Fruit fly (Drosophila melanogaster) whole organism, embryonic: ENCODE measurements around the gene CG12057.

ENCODE experiments used
- CG11398 ChIP-seq: fragments of 200-800 bp; sonication (Bioruptor generic); optimal IDR thresholded peaks from 2 replicates; lab custom pipeline; 2016; ENCODE audit warnings: missing biosample characterization, missing genetic modification characterization
- CG12071 ChIP-seq: fragments of 200-800 bp; sonication (Bioruptor generic); optimal IDR thresholded peaks from 3 replicates; lab custom pipeline; 2018; ENCODE audit warnings: missing biosample characterization, mild to moderate bottlenecking, missing genetic modification characterization
- CG12104 ChIP-seq: fragments of 200-800 bp; sonication (Bioruptor generic); optimal IDR thresholded peaks from 3 replicates; lab custom pipeline; 2016; ENCODE audit warnings: missing biosample characterization, missing genetic modification characterization
- CG12155 ChIP-seq: fragments of 200-800 bp; sonication (Bioruptor generic); optimal IDR thresholded peaks from 3 replicates; lab custom pipeline; 2016; ENCODE audit warnings: missing biosample characterization, missing genetic modification characterization
- CG12769 ChIP-seq: fragments of 200-800 bp; sonication (Bioruptor generic); optimal IDR thresholded peaks from 2 replicates; lab custom pipeline; 2019; ENCODE audit warnings: missing biosample characterization, mild to moderate bottlenecking, missing genetic modification characterization, moderate library complexity
- CG13287 ChIP-seq: fragments of 200-800 bp; sonication (Bioruptor generic); IDR thresholded peaks from 2 replicates; pipeline ENCODE4 v1.3.6; 2022; ENCODE audit warnings: missing biosample characterization, missing genetic modification characterization; ENCODE audit not compliant: partially characterized antibody
- CG14860 ChIP-seq: fragments of 200-800 bp; sonication (Bioruptor generic); IDR thresholded peaks from 3 replicates; pipeline ENCODE4 v1.3.6; 2022; ENCODE audit warnings: missing biosample characterization, missing genetic modification characterization; ENCODE audit not compliant: partially characterized antibody
- CG15479 ChIP-seq: fragments of 200-800 bp; sonication (Bioruptor generic); optimal IDR thresholded peaks from 3 replicates; lab custom pipeline; 2019; ENCODE audit warnings: missing biosample characterization, mild to moderate bottlenecking, missing genetic modification characterization, moderate library complexity
- CG16813 ChIP-seq: fragments of 200-800 bp; sonication (Bioruptor generic); IDR thresholded peaks from 3 replicates; pipeline ENCODE4 v1.3.6; 2022; ENCODE audit warnings: missing biosample characterization, missing genetic modification characterization; ENCODE audit not compliant: partially characterized antibody
- CG17829 ChIP-seq: fragments of 200-800 bp; optimal IDR thresholded peaks from 2 replicates; lab custom pipeline; 2019; ENCODE audit warnings: missing biosample characterization, mild to moderate bottlenecking, missing genetic modification characterization, moderate library complexity
- CG34224 ChIP-seq: fragments of 200-800 bp; sonication (Bioruptor generic); IDR thresholded peaks from 3 replicates; pipeline ENCODE4 v1.3.6; 2022; ENCODE audit warnings: missing biosample characterization, missing genetic modification characterization; ENCODE audit not compliant: partially characterized antibody
- CG42726 ChIP-seq: fragments of 200-800 bp; sonication (Bioruptor generic); IDR thresholded peaks from 2 replicates; pipeline ENCODE4 v1.3.6; 2022; ENCODE audit warnings: missing biosample characterization, missing genetic modification characterization; ENCODE audit not compliant: partially characterized antibody
- CG6791 ChIP-seq: fragments of 200-800 bp; sonication (Bioruptor generic); IDR thresholded peaks from 3 replicates; pipeline ENCODE4 v1.3.6; 2022; ENCODE audit warnings: missing biosample characterization, missing genetic modification characterization; ENCODE audit not compliant: partially characterized antibody
- CG7556 ChIP-seq: fragments of 200-800 bp; sonication (Bioruptor generic); optimal IDR thresholded peaks from 2 replicates; lab custom pipeline; 2017; ENCODE audit warnings: missing biosample characterization, mild to moderate bottlenecking, missing genetic modification characterization
- CG7786 ChIP-seq: fragments of 200-800 bp; sonication (Bioruptor generic); optimal IDR thresholded peaks from 2 replicates; lab custom pipeline; 2016; ENCODE audit warnings: missing biosample characterization, missing genetic modification characterization
- CG7963 ChIP-seq: fragments of 200-800 bp; sonication (Bioruptor generic); IDR thresholded peaks from 3 replicates; pipeline ENCODE4 v1.3.6; 2022; ENCODE audit warnings: missing biosample characterization, missing genetic modification characterization; ENCODE audit not compliant: partially characterized antibody
- CG9876 ChIP-seq: fragments of 200-800 bp; sonication (Bioruptor generic); optimal IDR thresholded peaks from 2 replicates; lab custom pipeline; 2016; ENCODE audit warnings: missing biosample characterization, missing genetic modification characterization
- D ChIP-seq, 2 experiments: fragments of 200-800 bp in 1 of 2; fragments of >200 bp in 1 of 2; sonication (Bioruptor generic) in 1 of 2; optimal IDR thresholded peaks; 2 replicates in 1 of 2; 3 replicates in 1 of 2; lab custom pipeline; 2017; ENCODE audit warnings: mild to moderate bottlenecking in 1 of 2, missing biosample characterization in 1 of 2, missing genetic modification characterization in 1 of 2, missing genetic modification reagents in 1 of 2
- Dll ChIP-seq: fragments of 200-800 bp; sonication (Bioruptor generic); IDR thresholded peaks from 4 replicates; pipeline ENCODE4 v1.3.6; 2022; ENCODE audit warnings: missing biosample characterization, missing genetic modification characterization; ENCODE audit not compliant: partially characterized antibody
- Doc2 ChIP-seq: fragments of 200-800 bp; sonication (Bioruptor generic); IDR thresholded peaks from 2 replicates; pipeline ENCODE4 v1.3.6; 2022; ENCODE audit warnings: missing biosample characterization, missing genetic modification characterization
- Doc3 ChIP-seq: fragments of 200-800 bp; sonication (Bioruptor generic); IDR thresholded peaks from 3 replicates; pipeline ENCODE4 v1.3.6; 2022; ENCODE audit warnings: missing biosample characterization, missing genetic modification characterization; ENCODE audit not compliant: partially characterized antibody
- HLH4C ChIP-seq: fragments of 200-800 bp; sonication (Bioruptor generic); IDR thresholded peaks from 3 replicates; pipeline ENCODE4 v1.3.6; 2022; ENCODE audit warnings: missing biosample characterization, missing genetic modification characterization; ENCODE audit not compliant: partially characterized antibody
- Mrtf ChIP-seq: fragments of 200-800 bp; sonication (Bioruptor generic); IDR thresholded peaks from 3 replicates; pipeline ENCODE4 v1.3.6; 2022; ENCODE audit warnings: missing biosample characterization, missing genetic modification characterization
- Myb ChIP-seq: fragments of 200-800 bp; sonication (Bioruptor generic); optimal IDR thresholded peaks from 2 replicates; lab custom pipeline; 2016; ENCODE audit warnings: missing biosample characterization, missing genetic modification characterization
- Tbp ChIP-seq: fragments of >200 bp; optimal IDR thresholded peaks from 2 replicates; lab custom pipeline; 2018; ENCODE audit warnings: missing biosample characterization, missing genetic modification characterization
- Vsx1 ChIP-seq: fragments of 200-800 bp; sonication (Bioruptor generic); optimal IDR thresholded peaks from 2 replicates; lab custom pipeline; 2017; ENCODE audit warnings: missing biosample characterization, mild to moderate bottlenecking, missing genetic modification characterization, missing genetic modification reagents
- aop ChIP-seq: fragments of 200-800 bp; sonication (Bioruptor generic); IDR thresholded peaks from 2 replicates; pipeline ENCODE4 v1.3.6; 2022; ENCODE audit warnings: missing biosample characterization, missing genetic modification characterization
- ato ChIP-seq: fragments of 200-800 bp; sonication (Bioruptor generic); IDR thresholded peaks from 2 replicates; pipeline ENCODE4 v1.3.6; 2022; ENCODE audit warnings: missing biosample characterization, missing genetic modification characterization; ENCODE audit not compliant: partially characterized antibody
- gce ChIP-seq: fragments of 200-800 bp; sonication (Bioruptor generic); IDR thresholded peaks from 3 replicates; pipeline ENCODE4 v1.3.6; 2022; ENCODE audit warnings: missing biosample characterization, missing genetic modification characterization
- gfzf ChIP-seq: fragments of 200-800 bp; sonication (Bioruptor generic); optimal IDR thresholded peaks from 2 replicates; lab custom pipeline; 2016; ENCODE audit warnings: missing biosample characterization, mild to moderate bottlenecking, missing genetic modification characterization, moderate library complexity
- ham ChIP-seq: fragments of 200-800 bp; sonication (Bioruptor generic); IDR thresholded peaks from 2 replicates; pipeline ENCODE4 v1.3.6; 2022; ENCODE audit warnings: missing biosample characterization, missing genetic modification characterization
- hbn ChIP-seq: fragments of 200-800 bp; sonication (Bioruptor generic); IDR thresholded peaks from 2 replicates; pipeline ENCODE4 v1.3.6; 2022; ENCODE audit warnings: missing biosample characterization, missing genetic modification characterization; ENCODE audit not compliant: partially characterized antibody
- her ChIP-seq: fragments of 200-800 bp; sonication (Bioruptor generic); optimal IDR thresholded peaks from 2 replicates; lab custom pipeline; 2016; ENCODE audit warnings: missing biosample characterization, missing genetic modification characterization
- jigr1 ChIP-seq: fragments of 200-800 bp; sonication (Bioruptor generic); IDR thresholded peaks from 3 replicates; pipeline ENCODE4 v1.3.6; 2022; ENCODE audit warnings: missing biosample characterization, missing genetic modification characterization
- jing ChIP-seq: fragments of 200-800 bp; sonication (Bioruptor generic); optimal IDR thresholded peaks from 2 replicates; lab custom pipeline; 2018; ENCODE audit warnings: missing biosample characterization, mild to moderate bottlenecking, missing genetic modification characterization
- nerfin-1 ChIP-seq: fragments of 200-800 bp; sonication (Bioruptor generic); optimal IDR thresholded peaks from 3 replicates; lab custom pipeline; 2019; ENCODE audit warnings: missing biosample characterization, mild to moderate bottlenecking, missing genetic modification characterization, moderate library complexity
- nmo ChIP-seq: fragments of 200-800 bp; sonication (Bioruptor generic); optimal IDR thresholded peaks from 2 replicates; lab custom pipeline; 2018; ENCODE audit warnings: missing biosample characterization, mild to moderate bottlenecking, missing genetic modification characterization, moderate library complexity
- odd ChIP-seq: fragments of 200-800 bp; sonication (Bioruptor generic); optimal IDR thresholded peaks from 2 replicates; lab custom pipeline; 2017; ENCODE audit warnings: missing biosample characterization, mild to moderate bottlenecking, missing genetic modification characterization
- phol ChIP-seq: fragments of 200-800 bp; sonication (Bioruptor generic); optimal IDR thresholded peaks from 3 replicates; lab custom pipeline; 2018; ENCODE audit warnings: missing biosample characterization, mild to moderate bottlenecking, missing genetic modification characterization, moderate library complexity
- salm ChIP-seq: fragments of 200-800 bp; sonication (Bioruptor generic); optimal IDR thresholded peaks from 2 replicates; lab custom pipeline; 2018; ENCODE audit warnings: missing biosample characterization, mild to moderate bottlenecking, missing genetic modification characterization
- sens ChIP-seq: fragments of 200-800 bp; sonication (Bioruptor generic); peaks from one replicate; lab custom pipeline; 2016; ENCODE audit warnings: missing biosample characterization, missing genetic modification characterization
- stwl ChIP-seq: fragments of 200-800 bp; sonication (Bioruptor generic); optimal IDR thresholded peaks from 3 replicates; lab custom pipeline; 2018; ENCODE audit warnings: missing biosample characterization, mild to moderate bottlenecking, missing genetic modification characterization, moderate library complexity
- wek ChIP-seq: fragments of 200-800 bp; sonication (Bioruptor generic); optimal IDR thresholded peaks from 3 replicates; lab custom pipeline; 2018; ENCODE audit warnings: missing biosample characterization, mild to moderate bottlenecking, missing genetic modification characterization, moderate library complexity

The CG12057 gene

dm6 chrX:9168273-9168672, 23.2 kb upstream of the CG12057 start (continued):
- TF ChIP-seq her (GFP tag; lab: Kevin White, UChicago), result no peak
- TF ChIP-seq CG12155 (GFP tag; lab: Kevin White, UChicago), result no peak

- TF ChIP-seq CG15479 (GFP tag; lab: Kevin White, UChicago), result no peak
- no peak for TF ChIP-seq salm
- peak; percentile 15 for TF ChIP-seq phol (tag; lab: Kevin White, UChicago)
- no peak for TF ChIP-seq Vsx1
- TF ChIP-seq Doc3 (GFP tag; lab: Robert Waterston, UW), result 0 out of 3 replicates have a peak, but pooled peaks have one; percentile 23
- no peak for TF ChIP-seq Doc2 (GFP tag; lab: Robert Waterston, UW)
- TF ChIP-seq nmo (GFP tag; lab: Kevin White, UChicago), result no peak
- peak; percentile 12 for TF ChIP-seq Myb
- no peak for TF ChIP-seq nerfin-1 (tag; lab: Kevin White, UChicago)
- TF ChIP-seq ham (GFP tag; lab: Robert Waterston, UW), result no peak
- no peak for TF ChIP-seq CG7556
- peak; percentile 66 for TF ChIP-seq stwl (tag; lab: Kevin White, UChicago)
- no peak for TF ChIP-seq jing (GFP tag; lab: Kevin White, UChicago)
- TF ChIP-seq hbn (GFP tag; lab: Robert Waterston, UW), result no peak
- TF ChIP-seq CG12769 (tag; lab: Kevin White, UChicago), result no peak
- TF ChIP-seq D (optimal IDR thresholded peaks at IDR 0.05; lab: Kevin White, UChicago), result no peak
- no peak for TF ChIP-seq D (GFP tag; optimal IDR thresholded peaks at IDR 0.05; lab: Kevin White, UChicago)
- TF ChIP-seq sens (GFP tag; lab: Kevin White, UChicago), result peak; percentile 66
- 0 out of 3 replicates have a peak, but pooled peaks have one; percentile 20 for TF ChIP-seq CG7963 (GFP tag; lab: Robert Waterston, UW)
- TF ChIP-seq Tbp (GFP tag; lab: Kevin White, UChicago), result no peak
- TF ChIP-seq Mrtf (GFP tag; lab: Robert Waterston, UW), result no peak
- peak; percentile 47; the same call in 1 of the 3 replicates for TF ChIP-seq CG16813 (GFP tag; lab: Robert Waterston, UW)
- TF ChIP-seq wek, result peak; percentile 69
- no peak for TF ChIP-seq CG7786 (GFP tag; lab: Kevin White, UChicago)
- no peak for TF ChIP-seq odd
- no peak for TF ChIP-seq CG17829 (tag; lab: Kevin White, UChicago)
- TF ChIP-seq CG6791, result peak; percentile 75
- no peak for TF ChIP-seq CG12071 (GFP tag; lab: Kevin White, UChicago)
- TF ChIP-seq CG11398 (GFP tag; lab: Kevin White, UChicago), result no peak
- TF ChIP-seq CG34224, result peak; percentile 27; the same call in 1 of the 3 replicates
- TF ChIP-seq aop (GFP tag; lab: Robert Waterston, UW), result no peak
- no peak for TF ChIP-seq CG12104
- TF ChIP-seq HLH4C (GFP tag; lab: Robert Waterston, UW), result peak; percentile 65
- no peak for TF ChIP-seq jigr1 (GFP tag; lab: Robert Waterston, UW)
- no peak for TF ChIP-seq gce (GFP tag; lab: Robert Waterston, UW)
- TF ChIP-seq CG9876 (GFP tag; lab: Kevin White, UChicago), result no peak
- TF ChIP-seq ato (GFP tag; lab: Robert Waterston, UW), result 0 out of 2 replicates have a peak, but pooled peaks have one; percentile 35
- TF ChIP-seq CG42726 (GFP tag; lab: Robert Waterston, UW), result no peak
- TF ChIP-seq Dll (GFP tag; lab: Robert Waterston, UW), result peak; percentile 41; the same call in 1 of the 4 replicates
- TF ChIP-seq CG13287 (GFP tag; lab: Robert Waterston, UW), result peak; percentile 53
- 0 out of 3 replicates have a peak, but pooled peaks have one; percentile 34 for TF ChIP-seq CG14860
- TF ChIP-seq gfzf (GFP tag; lab: Kevin White, UChicago), result peak; percentile 10
These were observed 4.0 kb upstream of the CG12057 start for dm6 chrX:9187429-9187828.
